Worm (Caenorhabditis elegans) whole organism, mixed stage, embryonic: ENCODE data around the gene T01G5.8.

Experiments used
- blmp-1 ChIP-seq: fragments of 150-350 bp; optimal IDR thresholded peaks from 2 replicates; lab custom pipeline; 2014; ENCODE audit warnings: missing biosample characterization, missing genetic modification characterization
- ceh-83 ChIP-seq: fragments of 200-800 bp; sonication (Bioruptor generic); optimal IDR thresholded peaks from 2 replicates; lab custom pipeline; 2018; ENCODE audit warnings: mild to moderate bottlenecking, missing genetic modification characterization, missing compliant biosample characterization
- ces-1 ChIP-seq: fragments of 150-350 bp; optimal IDR thresholded peaks from 2 replicates; lab custom pipeline; 2014; ENCODE audit warnings: missing biosample characterization, missing genetic modification reagents, missing genetic modification characterization
- drap-1 ChIP-seq: fragments of 200-800 bp; sonication (Bioruptor generic); optimal IDR thresholded peaks from 3 replicates; lab custom pipeline; 2018; ENCODE audit warnings: mild to moderate bottlenecking, missing genetic modification characterization, missing compliant biosample characterization
- elt-3 ChIP-seq: fragments of 150-350 bp; optimal IDR thresholded peaks from 2 replicates; lab custom pipeline; 2014; ENCODE audit warnings: missing biosample characterization, missing genetic modification characterization
- flh-1 ChIP-seq: fragments of 200-800 bp; sonication (Bioruptor generic); optimal IDR thresholded peaks from 2 replicates; lab custom pipeline; 2018; ENCODE audit warnings: mild to moderate bottlenecking, missing genetic modification characterization, moderate library complexity, missing compliant biosample characterization
- lin-32 ChIP-seq: fragments of 200-800 bp; sonication (Bioruptor generic); optimal IDR thresholded peaks from 2 replicates; lab custom pipeline; 2018; ENCODE audit warnings: mild to moderate bottlenecking, missing genetic modification characterization, missing compliant biosample characterization
- nhr-12 ChIP-seq: fragments of 150-350 bp; optimal IDR thresholded peaks from 2 replicates; lab custom pipeline; 2014; ENCODE audit warnings: missing biosample characterization, missing genetic modification characterization
- nhr-237 ChIP-seq: fragments of 150-350 bp; optimal IDR thresholded peaks from 2 replicates; lab custom pipeline; 2014; ENCODE audit warnings: missing biosample characterization, missing genetic modification characterization
- nhr-28 ChIP-seq: fragments of 150-350 bp; optimal IDR thresholded peaks from 2 replicates; lab custom pipeline; 2014; ENCODE audit warnings: missing biosample characterization, missing genetic modification characterization
- nhr-76 ChIP-seq: sonication (generic microtip); optimal IDR thresholded peaks from 2 replicates; lab custom pipeline; 2017; ENCODE audit warnings: missing biosample characterization, missing genetic modification characterization
- snpc-4 ChIP-seq: fragments of 150-350 bp; optimal IDR thresholded peaks from 2 replicates; lab custom pipeline; 2014; ENCODE audit warnings: missing biosample characterization, missing genetic modification characterization
- ztf-11 ChIP-seq: fragments of 150-350 bp; optimal IDR thresholded peaks from 2 replicates; lab custom pipeline; 2014; ENCODE audit warnings: missing biosample characterization, missing genetic modification characterization

DNA sequence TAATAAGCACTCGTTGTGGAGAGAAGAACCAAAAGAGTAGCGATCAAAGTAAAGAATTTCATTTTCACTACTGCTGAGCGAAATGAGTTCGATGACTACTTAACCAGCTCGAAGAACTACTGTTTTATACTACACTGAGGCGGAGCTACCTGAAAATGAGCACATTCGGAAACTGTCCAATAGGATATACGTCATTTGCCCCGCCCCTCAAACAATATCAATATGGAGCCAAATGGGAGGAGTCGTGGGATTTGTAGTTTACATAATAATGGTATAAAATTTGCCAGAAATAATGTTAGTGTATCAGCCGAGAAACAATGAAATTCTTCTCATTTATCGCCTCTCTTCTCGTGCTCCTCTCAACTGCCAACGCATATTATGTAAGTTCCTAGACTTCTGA lies 26.6 kb upstream of the T01G5.8 start, which contains the start of the genes C01G10.5 and C01G10.4:
- TF ChIP-seq flh-1 (GFP tag; lab: Kevin White, UChicago) (no peak), nhr-28 (tag; lab: Kevin White, UChicago) (no peak), snpc-4 (no peak), drap-1 (GFP tag; lab: Kevin White, UChicago) (no peak), elt-3 (no peak), nhr-12 (tag; lab: Kevin White, UChicago) (no peak), ces-1 (GFP tag; lab: Kevin White, UChicago) (no peak), ztf-11 (tag; lab: Kevin White, UChicago) (no peak), nhr-237 (tag; lab: Kevin White, UChicago) (no peak), ceh-83 (GFP tag; lab: Kevin White, UChicago) (no peak), nhr-76 (tag; lab: Kevin White, UChicago) (no peak), lin-32 (GFP tag; lab: Kevin White, UChicago) (no peak), blmp-1 (tag; lab: Kevin White, UChicago) (no peak)
